Fruit fly (Drosophila melanogaster) whole organism, embryonic: ENCODE measurements around the gene Sfp77F.

Experiments used
- Antp ChIP-seq: fragments of 200-800 bp; sonication (Bioruptor generic); optimal IDR thresholded peaks from 3 replicates; lab custom pipeline; 2016; ENCODE audit warnings: missing biosample characterization, missing genetic modification characterization
- Atf6 ChIP-seq: fragments of 200-800 bp; sonication (Bioruptor generic); IDR thresholded peaks from 2 replicates; pipeline ENCODE4 v1.3.6; 2022; ENCODE audit warnings: missing biosample characterization, missing genetic modification characterization
- Bteb2 ChIP-seq: fragments of 200-800 bp; sonication (Bioruptor generic); optimal IDR thresholded peaks from 2 replicates; lab custom pipeline; 2016; ENCODE audit warnings: missing biosample characterization, missing genetic modification characterization
- CG11504 ChIP-seq: fragments of 200-800 bp; sonication (Bioruptor generic); optimal IDR thresholded peaks from 3 replicates; lab custom pipeline; 2019; ENCODE audit warnings: missing biosample characterization, mild to moderate bottlenecking, missing genetic modification characterization, moderate library complexity
- CG11695 ChIP-seq: fragments of 200-800 bp; sonication (Bioruptor generic); IDR thresholded peaks from 3 replicates; pipeline ENCODE4 v1.3.6; 2022; ENCODE audit warnings: missing biosample characterization, missing genetic modification characterization
- CG12104 ChIP-seq: fragments of 200-800 bp; sonication (Bioruptor generic); optimal IDR thresholded peaks from 3 replicates; lab custom pipeline; 2016; ENCODE audit warnings: missing biosample characterization, missing genetic modification characterization
- CG12391 ChIP-seq: fragments of 200-800 bp; sonication (Bioruptor generic); optimal IDR thresholded peaks from 3 replicates; lab custom pipeline; 2018; ENCODE audit warnings: missing biosample characterization, mild to moderate bottlenecking, missing genetic modification characterization, moderate library complexity
- CG14710 ChIP-seq: fragments of 200-800 bp; sonication (Bioruptor generic); optimal IDR thresholded peaks from 3 replicates; lab custom pipeline; 2019; ENCODE audit warnings: missing biosample characterization, mild to moderate bottlenecking, missing genetic modification characterization, moderate library complexity
- CG16779 ChIP-seq: fragments of 200-800 bp; sonication (Bioruptor generic); IDR thresholded peaks from 2 replicates; pipeline ENCODE4 v1.3.6; 2022; ENCODE audit warnings: missing biosample characterization, missing genetic modification characterization
- CG2120 ChIP-seq: fragments of 200-800 bp; sonication (Bioruptor generic); optimal IDR thresholded peaks from 3 replicates; lab custom pipeline; 2016; ENCODE audit warnings: missing biosample characterization, missing genetic modification characterization
- CG2678 ChIP-seq: fragments of 200-800 bp; sonication (Bioruptor generic); optimal IDR thresholded peaks from 3 replicates; lab custom pipeline; 2019; ENCODE audit warnings: missing biosample characterization, mild to moderate bottlenecking, missing genetic modification characterization, moderate library complexity
- CG31441 ChIP-seq: fragments of 200-800 bp; sonication (Bioruptor generic); IDR thresholded peaks from 2 replicates; pipeline ENCODE4 v1.3.6; 2022; ENCODE audit warnings: missing biosample characterization, missing genetic modification characterization
- CG4617 ChIP-seq: fragments of 200-800 bp; sonication (Bioruptor generic); optimal IDR thresholded peaks from 3 replicates; lab custom pipeline; 2016; ENCODE audit warnings: missing biosample characterization, missing genetic modification characterization, borderline replicate concordance
- CG6689 ChIP-seq: fragments of 200-800 bp; sonication (Bioruptor generic); IDR thresholded peaks from 2 replicates; pipeline ENCODE4 v1.3.6; 2022; ENCODE audit warnings: missing biosample characterization, missing genetic modification characterization
- CG7372 ChIP-seq: fragments of 200-800 bp; sonication (Bioruptor generic); IDR thresholded peaks from 2 replicates; pipeline ENCODE4 v1.3.6; 2022; ENCODE audit warnings: missing biosample characterization, missing genetic modification characterization
- CG7556 ChIP-seq: fragments of 200-800 bp; sonication (Bioruptor generic); optimal IDR thresholded peaks from 2 replicates; lab custom pipeline; 2017; ENCODE audit warnings: missing biosample characterization, mild to moderate bottlenecking, missing genetic modification characterization
- CG7839 ChIP-seq: fragments of 200-800 bp; sonication (Bioruptor generic); optimal IDR thresholded peaks from 3 replicates; lab custom pipeline; 2018; ENCODE audit warnings: missing biosample characterization, mild to moderate bottlenecking, missing genetic modification characterization, moderate library complexity
- CG7963 ChIP-seq: fragments of 200-800 bp; sonication (Bioruptor generic); IDR thresholded peaks from 3 replicates; pipeline ENCODE4 v1.3.6; 2022; ENCODE audit warnings: missing biosample characterization, missing genetic modification characterization; ENCODE audit not compliant: partially characterized antibody
- CG8924 ChIP-seq: fragments of 200-800 bp; optimal IDR thresholded peaks from 3 replicates; lab custom pipeline; 2019; ENCODE audit warnings: missing biosample characterization, mild to moderate bottlenecking, missing genetic modification characterization, moderate library complexity
- Camta ChIP-seq: fragments of 200-800 bp; sonication (Bioruptor generic); optimal IDR thresholded peaks from 2 replicates; lab custom pipeline; 2016; ENCODE audit warnings: missing biosample characterization, missing genetic modification characterization
- CoRest ChIP-seq: fragments of 200-800 bp; sonication (Bioruptor generic); optimal IDR thresholded peaks from 3 replicates; lab custom pipeline; 2018; ENCODE audit warnings: missing biosample characterization, mild to moderate bottlenecking, missing genetic modification characterization, moderate library complexity
- Dek ChIP-seq: fragments of 200-800 bp; sonication (Bioruptor generic); optimal IDR thresholded peaks from 3 replicates; lab custom pipeline; 2019; ENCODE audit warnings: missing biosample characterization, mild to moderate bottlenecking, missing genetic modification characterization, moderate library complexity
- Hand ChIP-seq: fragments of 200-800 bp; sonication (Bioruptor generic); optimal IDR thresholded peaks from 2 replicates; lab custom pipeline; 2017; ENCODE audit warnings: mild to moderate bottlenecking, missing biosample characterization, missing genetic modification reagents, missing genetic modification characterization
- Lhr ChIP-seq: fragments of 200-800 bp; sonication (Bioruptor generic); optimal IDR thresholded peaks from 3 replicates; lab custom pipeline; 2017; ENCODE audit warnings: mild to moderate bottlenecking, missing biosample characterization, missing genetic modification reagents, missing genetic modification characterization
- Lpt ChIP-seq: fragments of >200 bp; optimal IDR thresholded peaks from 2 replicates; lab custom pipeline; 2018; ENCODE audit warnings: missing biosample characterization, missing genetic modification characterization
- Max ChIP-seq: fragments of 200-800 bp; sonication (Bioruptor generic); optimal IDR thresholded peaks from 2 replicates; lab custom pipeline; 2016; ENCODE audit warnings: missing biosample characterization, mild to moderate bottlenecking, missing genetic modification characterization
- Meics ChIP-seq: fragments of 200-800 bp; sonication (Bioruptor generic); optimal IDR thresholded peaks from 2 replicates; lab custom pipeline; 2017; ENCODE audit warnings: missing biosample characterization, mild to moderate bottlenecking, missing genetic modification characterization
- Ptx1 ChIP-seq: fragments of 200-800 bp; sonication (Bioruptor generic); IDR thresholded peaks from 2 replicates; pipeline ENCODE4 v1.3.6; 2022; ENCODE audit warnings: missing biosample characterization, missing genetic modification characterization
- Sox102F ChIP-seq: fragments of 200-800 bp; sonication (Bioruptor generic); optimal IDR thresholded peaks from 2 replicates; lab custom pipeline; 2018; ENCODE audit warnings: missing biosample characterization, mild to moderate bottlenecking, missing genetic modification characterization, moderate library complexity
- Spps ChIP-seq: fragments of 200-800 bp; sonication (Bioruptor generic); optimal IDR thresholded peaks from 2 replicates; lab custom pipeline; 2018; ENCODE audit warnings: missing biosample characterization, mild to moderate bottlenecking, missing genetic modification characterization
- Stat92E ChIP-seq, 3 experiments: fragments of >200 bp in 2 of 3; fragments of 200-800 bp in 1 of 3; sonication (Bioruptor generic) in 1 of 3; optimal IDR thresholded peaks; 2 replicates each; lab custom pipeline; 2017 to 2019; ENCODE audit warnings: missing biosample characterization in 3 of 3, missing genetic modification characterization in 3 of 3, mild to moderate bottlenecking in 1 of 3, moderate library complexity in 1 of 3
- ap ChIP-seq: fragments of 200-800 bp; sonication (Bioruptor generic); IDR thresholded peaks from 2 replicates; pipeline ENCODE4 v1.3.6; 2022; ENCODE audit warnings: missing biosample characterization, missing genetic modification characterization
- bcd ChIP-seq: fragments of 200-800 bp; sonication (Bioruptor generic); optimal IDR thresholded peaks from 2 replicates; lab custom pipeline; 2017; ENCODE audit warnings: missing biosample characterization, mild to moderate bottlenecking, missing genetic modification characterization
- bowl ChIP-seq: fragments of 200-800 bp; sonication (Bioruptor generic); IDR thresholded peaks from 2 replicates; pipeline ENCODE4 v1.3.6; 2022; ENCODE audit warnings: missing biosample characterization, missing genetic modification characterization
- cg ChIP-seq: fragments of 200-800 bp; sonication (Bioruptor generic); optimal IDR thresholded peaks from 3 replicates; lab custom pipeline; 2019; ENCODE audit warnings: missing biosample characterization, mild to moderate bottlenecking, missing genetic modification characterization, moderate library complexity
- chif ChIP-seq, 2 experiments: fragments of 200-800 bp; sonication (Bioruptor generic); optimal IDR thresholded peaks; 3 replicates each; lab custom pipeline; 2016; ENCODE audit warnings: missing biosample characterization in 2 of 2, missing genetic modification characterization in 2 of 2
- dmrt99B ChIP-seq: fragments of 200-800 bp; sonication (Bioruptor generic); optimal IDR thresholded peaks from 2 replicates; lab custom pipeline; 2018; ENCODE audit warnings: missing biosample characterization, mild to moderate bottlenecking, missing genetic modification characterization, moderate library complexity
- fu2 ChIP-seq: fragments of 200-800 bp; sonication (Bioruptor generic); optimal IDR thresholded peaks from 2 replicates; lab custom pipeline; 2016; ENCODE audit warnings: missing biosample characterization, missing genetic modification characterization
- h ChIP-seq: fragments of >200 bp; optimal IDR thresholded peaks from 2 replicates; lab custom pipeline; 2017
- hbn ChIP-seq: fragments of 200-800 bp; sonication (Bioruptor generic); IDR thresholded peaks from 2 replicates; pipeline ENCODE4 v1.3.6; 2022; ENCODE audit warnings: missing biosample characterization, missing genetic modification characterization; ENCODE audit not compliant: partially characterized antibody
- lab ChIP-seq: fragments of 200-800 bp; sonication (Bioruptor generic); optimal IDR thresholded peaks from 3 replicates; lab custom pipeline; 2017; ENCODE audit warnings: missing biosample characterization, missing genetic modification characterization, mild to moderate bottlenecking, moderate library complexity, missing genetic modification reagents
- luna ChIP-seq: fragments of 200-800 bp; sonication (Bioruptor generic); optimal IDR thresholded peaks from 2 replicates; lab custom pipeline; 2016; ENCODE audit warnings: missing biosample characterization, missing genetic modification characterization
- org-1 ChIP-seq: fragments of 200-800 bp; sonication (Bioruptor generic); optimal IDR thresholded peaks from 2 replicates; lab custom pipeline; 2017; ENCODE audit warnings: missing biosample characterization, missing genetic modification characterization
- pho ChIP-seq: fragments of 200-800 bp; sonication (Bioruptor generic); optimal IDR thresholded peaks from 2 replicates; lab custom pipeline; 2016; ENCODE audit warnings: missing biosample characterization, missing genetic modification characterization
- ranshi ChIP-seq: fragments of 200-800 bp; sonication (Bioruptor generic); IDR thresholded peaks from 2 replicates; pipeline ENCODE4 v1.3.6; 2022; ENCODE audit warnings: missing biosample characterization, missing genetic modification characterization
- rib ChIP-seq: fragments of 200-800 bp; sonication (Bioruptor generic); IDR thresholded peaks from 2 replicates; pipeline ENCODE4 v1.3.6; 2022; ENCODE audit warnings: missing biosample characterization, missing genetic modification characterization
- ro ChIP-seq: fragments of 200-800 bp; sonication (Bioruptor generic); IDR thresholded peaks from 2 replicates; pipeline ENCODE4 v1.3.6; 2022; ENCODE audit warnings: missing biosample characterization, missing genetic modification characterization
- row ChIP-seq: fragments of 200-800 bp; sonication (Bioruptor generic); IDR thresholded peaks from 3 replicates; pipeline ENCODE4 v1.3.6; 2022; ENCODE audit warnings: missing biosample characterization, missing genetic modification characterization
- sc ChIP-seq, 3 experiments: fragments of >200 bp in 2 of 3; fragments of 200-800 bp in 1 of 3; sonication (Bioruptor generic) in 1 of 3; optimal IDR thresholded peaks; 2 replicates in 2 of 3; 3 replicates in 1 of 3; lab custom pipeline; 2017; ENCODE audit warnings: mild to moderate bottlenecking in 1 of 3, missing biosample characterization in 1 of 3, missing genetic modification characterization in 1 of 3, missing genetic modification reagents in 1 of 3
- unpg ChIP-seq: fragments of 200-800 bp; sonication (Bioruptor generic); optimal IDR thresholded peaks from 3 replicates; lab custom pipeline; 2018; ENCODE audit warnings: missing biosample characterization, mild to moderate bottlenecking, missing genetic modification characterization, moderate library complexity

Sfp77F gene

dm6 chr3L:20906959-20907358, 9.7 kb upstream of the Sfp77F start:
- TF ChIP-seq dmrt99B, result peak; percentile 46
- peak; percentile 47 for TF ChIP-seq CG2120 (GFP tag; lab: Kevin White, UChicago)
- TF ChIP-seq CG7556 (GFP tag; lab: Kevin White, UChicago), result peak; percentile 46
- TF ChIP-seq lab (GFP tag; lab: Kevin White, UChicago), result peak; percentile 41
- TF ChIP-seq CG7963, result no peak
- TF ChIP-seq CoRest, result peak; percentile 26
- no peak for TF ChIP-seq sc (optimal IDR thresholded peaks at IDR 0.05; lab: Kevin White, UChicago)
- no peak for TF ChIP-seq sc (GFP tag; optimal IDR thresholded peaks at IDR 0.05; lab: Kevin White, UChicago)
- TF ChIP-seq Bteb2, result no peak
- no peak for TF ChIP-seq org-1 (GFP tag; lab: Kevin White, UChicago)
- TF ChIP-seq Lpt (GFP tag; lab: Kevin White, UChicago), result no peak
- no peak for TF ChIP-seq CG7372
- TF ChIP-seq Meics (GFP tag; lab: Kevin White, UChicago), result peak; percentile 45
- TF ChIP-seq CG8924 (tag; lab: Kevin White, UChicago), result peak; percentile 4
- no peak for TF ChIP-seq ranshi (GFP tag; lab: Robert Waterston, UW)
- TF ChIP-seq CG6689 (GFP tag; lab: Robert Waterston, UW), result no peak
- TF ChIP-seq CG11504 (tag; lab: Kevin White, UChicago), result peak; percentile 45
- no peak for TF ChIP-seq cg (GFP tag; lab: Kevin White, UChicago)
- no peak for TF ChIP-seq Dek (tag; lab: Kevin White, UChicago)
- no peak for TF ChIP-seq rib (GFP tag; lab: Robert Waterston, UW)
- no peak for TF ChIP-seq bcd
- 0 out of 2 replicates have a peak, but pooled peaks have one; percentile 36 for TF ChIP-seq Ptx1 (GFP tag; lab: Robert Waterston, UW)
- TF ChIP-seq fu2 (GFP tag; lab: Kevin White, UChicago), result no peak
- no peak for TF ChIP-seq chif (GFP tag; optimal IDR thresholded peaks at IDR 0.05; lab: Kevin White, UChicago)
- no peak for TF ChIP-seq CG12391 (tag; lab: Kevin White, UChicago)
- peak; percentile 50; the same call in 2 of the 3 replicates for TF ChIP-seq row (GFP tag; lab: Robert Waterston, UW)
- no peak for TF ChIP-seq CG12104
- peak; percentile 21 for TF ChIP-seq Sox102F (GFP tag; lab: Kevin White, UChicago)
- no peak for TF ChIP-seq CG16779 (GFP tag; lab: Robert Waterston, UW)
- TF ChIP-seq h (lab: Kevin White, UChicago), result no peak
- peak; percentile 41 for TF ChIP-seq CG7839 (tag; lab: Kevin White, UChicago)
- TF ChIP-seq ap, result 0 out of 2 replicates have a peak, but pooled peaks have one; percentile 4
- TF ChIP-seq Atf6 (GFP tag; lab: Robert Waterston, UW), result peak; percentile 33; the same call in 1 of the 2 replicates
- no peak for TF ChIP-seq Stat92E (GFP tag; optimal IDR thresholded peaks at IDR 0.05; lab: Kevin White, UChicago)
- TF ChIP-seq Hand (GFP tag; lab: Kevin White, UChicago), result peak; percentile 22
- TF ChIP-seq Max (GFP tag; lab: Kevin White, UChicago), result no peak
- no peak for TF ChIP-seq CG4617 (GFP tag; lab: Kevin White, UChicago)
- peak; percentile 66 for TF ChIP-seq CG2678 (tag; lab: Kevin White, UChicago)
- no peak for TF ChIP-seq CG11695 (GFP tag; lab: Robert Waterston, UW)
- no peak for TF ChIP-seq Camta (GFP tag; lab: Kevin White, UChicago)
- no peak for TF ChIP-seq ro (GFP tag; lab: Robert Waterston, UW)
- TF ChIP-seq pho (GFP tag; lab: Kevin White, UChicago), result no peak
- TF ChIP-seq hbn, result no peak
- peak; percentile 36; the same call in 1 of the 2 replicates for TF ChIP-seq CG31441 (GFP tag; lab: Robert Waterston, UW)
- no peak for TF ChIP-seq CG14710 (tag; lab: Kevin White, UChicago)
- TF ChIP-seq bowl, result no peak
- no peak for TF ChIP-seq Lhr (GFP tag; lab: Kevin White, UChicago)
- no peak for TF ChIP-seq Spps (tag; lab: Kevin White, UChicago)
- no peak for TF ChIP-seq Antp (GFP tag; lab: Kevin White, UChicago)
- TF ChIP-seq unpg, result peak; percentile 15
- no peak for TF ChIP-seq luna (GFP tag; lab: Kevin White, UChicago)
